Worm (Caenorhabditis elegans) whole organism, L4/young adult: Measurements from ENCODE around the gene lron-12.

Experiments used
- W03F9.2 ChIP-seq: fragments of 150-350 bp; optimal IDR thresholded peaks from 2 replicates; lab custom pipeline; 2014; ENCODE audit warnings: missing biosample characterization, missing genetic modification characterization
- him-1 ChIP-seq: sonication (generic microtip); optimal IDR thresholded peaks from 2 replicates; lab custom pipeline; 2016; ENCODE audit warnings: missing genotype, missing genetic modification reagents, missing genetic modification characterization, missing compliant biosample characterization

ce11 chrIII:12160929-12161328 lies 42.6 kb upstream of the lron-12 start:
- TF ChIP-seq him-1 (no peak), W03F9.2 (tag; lab: Kevin White, UChicago) (no peak)
